Worm (Caenorhabditis elegans): Measurements from ENCODE around the gene R03E9.2.

Gene R03E9.2

ce11 chrX:6741532-6741931 lies 8.4 kb upstream of the R03E9.2 start:
- TF ChIP-seq ces-1 (GFP tag; optimal IDR thresholded peaks at IDR 0.05), result no peak
- TF ChIP-seq blmp-1 (tag; optimal IDR thresholded peaks at IDR 0.05), result no peak
- no peak for TF ChIP-seq M03D4.4 (tag; optimal IDR thresholded peaks at IDR 0.05)
- no peak for TF ChIP-seq ceh-39 (tag; optimal IDR thresholded peaks at IDR 0.05)
- TF ChIP-seq unc-62 (GFP tag; optimal IDR thresholded peaks at IDR 0.05), result peak; percentile 52
- no peak for TF ChIP-seq mab-5 (tag; optimal IDR thresholded peaks at IDR 0.05)

- TF ChIP-seq nhr-237 (tag; optimal IDR thresholded peaks at IDR 0.05) (no peak), unc-62 (GFP tag; optimal IDR thresholded peaks at IDR 0.05) (no peak), flh-1 (GFP tag; optimal IDR thresholded peaks at IDR 0.05) (no peak), lin-13 (tag; optimal IDR thresholded peaks at IDR 0.05) (no peak), lsy-2 (tag; optimal IDR thresholded peaks at IDR 0.05) (no peak), cnd-1 (tag; optimal IDR thresholded peaks at IDR 0.05) (no peak), bed-3 (GFP tag; optimal IDR thresholded peaks at IDR 0.05) (no peak), ceh-83 (GFP tag; optimal IDR thresholded peaks at IDR 0.05) (no peak), ztf-11 (tag; optimal IDR thresholded peaks at IDR 0.05) (no peak), hlh-1 (tag; optimal IDR thresholded peaks at IDR 0.05) (no peak), tbx-8 (GFP tag; optimal IDR thresholded peaks at IDR 0.05) (no peak), pha-4 (tag; optimal IDR thresholded peaks at IDR 0.05) (no peak), nhr-76 (tag; optimal IDR thresholded peaks at IDR 0.05) (no peak)
Measured at ce11 chrX:6740983-6741365, 7.9 kb upstream of the R03E9.2 start.

- TF ChIP-seq nhr-237 (tag; optimal IDR thresholded peaks at IDR 0.05), result no peak
- no peak for TF ChIP-seq ceh-43 (GFP tag; optimal IDR thresholded peaks at IDR 0.05)
- no peak for TF ChIP-seq ham-2 (GFP tag; optimal IDR thresholded peaks at IDR 0.05)
- TF ChIP-seq lsy-2 (tag; optimal IDR thresholded peaks at IDR 0.05), result no peak
- no peak for TF ChIP-seq ceh-39 (tag; optimal IDR thresholded peaks at IDR 0.05)
- TF ChIP-seq drap-1 (GFP tag; optimal IDR thresholded peaks at IDR 0.05), result no peak
- TF ChIP-seq nhr-12 (tag; optimal IDR thresholded peaks at IDR 0.05), result no peak
- no peak for TF ChIP-seq lin-32 (GFP tag; optimal IDR thresholded peaks at IDR 0.05)
- no peak for TF ChIP-seq nhr-2 (tag; optimal IDR thresholded peaks at IDR 0.05)
- TF ChIP-seq sptf-1 (tag; optimal IDR thresholded peaks at IDR 0.05), result no peak
- no peak for TF ChIP-seq mab-5 (tag; optimal IDR thresholded peaks at IDR 0.05)
- TF ChIP-seq snpc-4 (tag; optimal IDR thresholded peaks at IDR 0.05), result no peak
- no peak for TF ChIP-seq nhr-76 (tag; optimal IDR thresholded peaks at IDR 0.05)
- no peak for TF ChIP-seq sem-2 (GFP tag; optimal IDR thresholded peaks at IDR 0.05)
- TF ChIP-seq bed-3 (GFP tag; optimal IDR thresholded peaks at IDR 0.05), result no peak
- TF ChIP-seq nhr-28 (tag; optimal IDR thresholded peaks at IDR 0.05), result no peak
- TF ChIP-seq unc-62 (GFP tag; optimal IDR thresholded peaks at IDR 0.05), result no peak
- no peak for TF ChIP-seq blmp-1 (tag; optimal IDR thresholded peaks at IDR 0.05)
Measured at ce11 chrX:6740282-6740982, 7.3 kb upstream of the R03E9.2 start.

ce11 chrX:6739034-6740008 lies 6.2 kb upstream of the R03E9.2 start:
- no peak for TF ChIP-seq unc-39 (tag; optimal IDR thresholded peaks at IDR 0.05)
- no peak for TF ChIP-seq mab-5 (tag; optimal IDR thresholded peaks at IDR 0.05)
- peak; percentile 70 for TF ChIP-seq ces-1 (GFP tag; optimal IDR thresholded peaks at IDR 0.05)

- TF ChIP-seq elt-1 (tag; optimal IDR thresholded peaks at IDR 0.05; ENCODE audit: borderline replicate concordance, insufficient read depth) (no peak), unc-39 (tag; optimal IDR thresholded peaks at IDR 0.05) (no peak), lsy-2 (tag; optimal IDR thresholded peaks at IDR 0.05) (no peak), lin-32 (GFP tag; optimal IDR thresholded peaks at IDR 0.05) (no peak)
Measured at ce11 chrX:6738535-6738934, 5.4 kb upstream of the R03E9.2 start.
